Fruit fly (Drosophila melanogaster) whole organism, larva: Measurements from ENCODE around the gene CG31259.

Source experiments
- noc ChIP-seq: fragments of 200-800 bp; sonication (Bioruptor generic); optimal IDR thresholded peaks from 3 replicates; lab custom pipeline; 2019; ENCODE audit warnings: missing biosample characterization, mild to moderate bottlenecking, missing genetic modification characterization, moderate library complexity

CG31259 gene

DNA sequence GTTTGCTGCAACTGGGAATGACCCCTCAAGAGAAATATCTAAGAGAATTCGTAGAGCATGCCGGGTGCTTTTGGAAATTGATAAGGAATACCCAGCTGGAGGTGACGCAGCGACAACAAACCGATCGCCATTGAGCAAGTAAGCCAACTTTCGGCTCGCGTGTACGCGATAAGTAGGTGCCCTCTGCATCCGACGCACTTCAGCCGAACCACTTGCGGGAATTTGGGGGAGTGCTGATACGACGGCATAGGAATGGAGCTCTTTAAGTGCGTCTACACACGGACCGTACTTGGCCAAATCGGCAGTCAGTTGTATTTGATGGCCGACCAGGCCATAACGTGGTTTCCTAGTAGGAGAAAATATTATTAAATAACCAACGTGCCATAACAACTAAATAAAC, at the start of gene CG31259:
Gene CG31259, plus strand, starts transcription at position 277 of the 400 bp plus-strand sequence.
- no peak for TF ChIP-seq noc (tag; lab: Kevin White, UChicago)

DNA sequence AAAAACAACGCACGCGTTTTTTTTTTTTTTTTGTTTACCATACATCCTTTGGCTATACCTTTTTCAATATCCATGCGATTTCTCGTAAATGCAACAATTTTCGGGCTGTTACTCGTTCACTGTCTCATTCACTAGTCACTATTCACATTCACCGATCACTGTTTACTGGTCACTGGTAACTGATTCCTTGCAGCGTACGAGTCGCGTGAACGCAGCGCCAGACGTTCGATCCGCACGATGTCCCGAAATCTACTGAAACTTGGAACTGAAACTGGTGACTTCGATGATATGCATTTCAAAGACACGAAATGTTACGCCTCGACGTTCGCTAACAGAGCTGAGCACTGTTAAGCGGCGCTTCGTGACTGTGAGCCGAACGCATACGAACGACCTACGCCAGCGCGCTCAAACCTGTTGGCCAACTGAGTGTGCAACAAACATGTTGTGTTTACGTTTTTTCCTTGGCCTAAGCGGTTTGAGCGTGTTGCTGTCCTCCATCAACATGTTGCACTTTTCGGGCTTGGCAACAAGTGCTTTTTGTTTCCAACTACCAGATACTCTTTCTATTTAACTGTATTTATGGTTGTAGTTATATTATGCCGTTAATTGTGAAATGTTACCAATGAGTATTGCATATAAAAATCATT, 46.3 kb upstream of the CG31259 start, which contains the start of gene CG45263:
Gene CG45263, minus strand, starts transcription at position 257 of the 647 bp plus-strand sequence.
- no peak for TF ChIP-seq noc (tag; lab: Kevin White, UChicago)

DNA sequence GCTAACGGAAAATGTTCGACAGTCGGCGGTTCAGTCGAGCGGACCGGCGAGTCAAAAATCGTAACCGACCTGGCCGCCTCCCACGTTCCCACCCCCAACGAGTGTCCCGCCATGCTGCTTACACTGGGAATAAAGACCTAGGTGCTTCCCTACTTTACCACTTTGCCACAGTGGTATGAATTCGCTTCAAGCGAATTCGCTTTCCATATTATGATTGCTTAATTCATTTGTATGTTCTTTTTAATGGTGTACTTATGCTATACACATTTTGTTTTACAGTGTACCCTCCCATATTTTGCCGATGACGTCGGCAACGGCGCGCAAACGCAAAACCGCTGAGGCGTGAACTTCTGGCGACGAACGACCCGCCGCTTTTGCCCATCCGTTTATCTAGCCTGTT, 40.9 kb upstream of the CG31259 start:
- no peak for TF ChIP-seq noc (tag; lab: Kevin White, UChicago)

- no peak for TF ChIP-seq noc (tag; lab: Kevin White, UChicago)
Observed at dm6 chr3R:8484573-8484972, 39.2 kb upstream of the CG31259 start.

DNA sequence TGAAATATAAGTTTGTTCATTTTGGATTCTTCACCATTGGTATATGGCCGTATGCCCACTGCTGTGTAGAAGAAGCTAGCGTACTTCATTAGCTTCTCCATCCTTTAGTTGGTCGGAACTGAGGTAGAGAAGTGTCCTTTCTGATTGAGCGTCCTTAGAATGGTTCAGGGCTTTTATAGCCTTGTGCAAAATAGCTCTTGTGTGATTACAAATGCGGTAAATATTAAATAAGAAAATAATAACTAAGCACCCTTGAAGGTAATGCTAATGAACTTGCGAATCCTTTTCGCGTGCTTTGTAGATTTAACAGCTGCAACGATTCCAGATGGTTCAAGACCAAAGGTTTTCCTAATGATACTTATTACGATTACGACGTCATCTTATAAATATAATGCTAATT, 12.5 kb upstream of the CG31259 start, which contains the start of gene Or85b:
Gene Or85b, minus strand, starts transcription at position 101 of the 400 bp plus-strand sequence.
- TF ChIP-seq noc (tag; lab: Kevin White, UChicago), result no peak

DNA sequence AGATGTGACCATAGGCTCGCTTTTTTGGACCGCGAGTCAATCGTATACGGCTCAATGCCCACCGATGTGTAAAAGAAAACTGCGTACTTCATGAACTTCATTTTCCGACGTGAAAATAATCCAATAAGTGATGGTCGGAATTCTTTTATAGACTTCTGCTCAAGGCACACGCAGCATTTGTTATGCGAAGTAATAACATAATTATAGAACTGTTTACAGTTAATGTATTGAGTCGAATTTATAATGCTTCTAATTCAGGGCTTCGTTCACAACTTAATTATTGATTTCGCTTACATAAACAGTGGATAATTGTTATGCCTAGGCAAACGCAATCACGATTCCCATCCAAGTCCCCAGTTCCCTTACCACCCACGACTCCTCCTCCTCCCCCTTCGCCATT, 10.8 kb upstream of the CG31259 start, which contains the start of gene Or85c:
Gene Or85c, minus strand, starts transcription at position 101 of the 400 bp plus-strand sequence.
- no peak for TF ChIP-seq noc (tag; lab: Kevin White, UChicago)

dm6 chr3R:8517752-8518185, 6.0 kb upstream of the CG31259 start, which contains the start of gene CG11737:
TSS of gene CG11737 (plus strand) at chr3R:8517868.
- TF ChIP-seq noc (tag; lab: Kevin White, UChicago), result no peak

DNA sequence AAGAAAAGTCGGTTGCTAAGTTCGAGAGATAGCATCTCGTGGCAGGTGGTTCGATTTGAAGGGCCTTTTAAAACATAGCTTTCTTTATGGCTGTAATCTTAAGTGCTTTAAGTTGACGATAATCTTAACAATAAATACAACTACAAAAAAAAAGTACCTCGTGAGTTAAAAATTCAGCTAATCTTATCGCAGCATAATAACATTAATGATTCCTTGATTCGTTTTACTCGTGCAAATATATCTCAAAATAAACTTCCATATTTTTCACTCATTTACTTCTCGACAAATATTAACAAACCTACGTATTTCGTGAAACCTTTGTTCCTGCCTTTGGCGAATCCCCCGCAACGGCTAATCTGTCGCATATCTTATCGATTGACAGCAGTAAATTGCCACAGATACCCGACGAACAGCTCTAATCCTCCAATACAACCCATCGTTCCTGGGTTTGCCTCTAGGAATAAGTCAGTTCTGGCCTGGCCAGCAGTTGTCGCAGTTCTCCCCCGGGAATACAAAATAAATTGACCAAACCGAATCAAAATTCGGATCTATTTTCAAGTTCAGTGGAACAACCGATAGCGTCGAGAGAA, 5.1 kb upstream of the CG31259 start:
- TF ChIP-seq noc (tag; lab: Kevin White, UChicago), result no peak

DNA sequence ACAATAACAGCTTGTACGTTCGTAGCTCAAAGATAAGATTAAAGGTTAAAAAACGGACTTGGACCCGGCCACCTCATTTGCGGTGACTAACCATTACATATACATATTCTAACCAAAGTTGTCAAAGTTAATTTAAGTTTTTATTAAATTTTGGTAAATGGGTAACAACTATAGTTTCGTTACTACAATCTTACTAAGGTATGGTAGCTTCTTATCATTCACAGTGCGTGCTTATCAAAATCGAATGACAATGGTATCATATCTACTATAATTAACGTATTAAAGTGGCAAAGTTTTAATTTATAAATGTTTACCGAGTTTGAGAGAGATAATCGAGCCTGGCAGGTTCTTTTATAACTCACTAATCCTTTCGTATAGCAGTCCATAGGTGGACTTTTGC, 4.6 kb upstream of the CG31259 start:
- TF ChIP-seq noc (tag; lab: Kevin White, UChicago), result no peak

DNA sequence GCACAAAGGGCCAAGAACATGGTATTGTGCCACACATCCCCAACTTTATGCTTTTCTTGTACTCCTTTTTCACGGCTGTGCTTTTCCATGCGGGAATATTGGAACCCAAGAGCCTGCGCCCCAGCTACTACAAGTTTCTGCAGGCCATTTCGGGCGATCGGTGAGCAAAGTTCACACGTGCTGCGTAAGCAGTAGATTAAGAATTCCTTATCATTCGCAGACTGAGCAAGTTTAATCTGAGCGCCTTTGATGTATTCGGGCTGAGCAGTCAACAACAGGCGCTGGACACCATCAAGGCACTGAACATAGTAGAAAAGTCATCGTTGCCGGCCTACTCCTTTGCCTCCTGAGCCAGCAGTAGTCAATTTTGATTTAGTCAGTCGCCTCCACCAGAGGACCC, 2.9 kb upstream of the CG31259 start:
- no peak for TF ChIP-seq noc (tag; lab: Kevin White, UChicago)

DNA sequence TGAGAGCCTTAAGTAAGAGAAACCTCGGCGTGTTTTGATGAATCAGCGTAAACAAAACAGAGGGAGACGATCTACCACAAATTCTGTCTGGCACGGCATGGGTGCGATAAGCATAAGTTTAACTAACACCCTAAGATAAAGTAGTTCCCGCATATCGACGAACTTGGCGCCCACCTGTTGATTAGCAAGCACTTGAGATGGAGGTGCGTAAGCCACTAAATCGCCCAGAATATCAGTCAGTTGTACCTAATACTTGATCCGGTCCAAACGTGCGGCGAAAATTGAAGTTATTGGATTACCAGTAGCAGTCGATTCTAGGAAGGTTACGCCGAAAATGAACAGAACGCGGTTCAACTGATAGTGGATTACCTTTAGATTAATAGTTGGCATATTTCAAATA, 2.2 kb upstream of the CG31259 start, which contains the start of gene CG31454:
Gene CG31454, plus strand, starts transcription at position 160 of the 400 bp plus-strand sequence.
- no peak for TF ChIP-seq noc (tag; lab: Kevin White, UChicago)

DNA sequence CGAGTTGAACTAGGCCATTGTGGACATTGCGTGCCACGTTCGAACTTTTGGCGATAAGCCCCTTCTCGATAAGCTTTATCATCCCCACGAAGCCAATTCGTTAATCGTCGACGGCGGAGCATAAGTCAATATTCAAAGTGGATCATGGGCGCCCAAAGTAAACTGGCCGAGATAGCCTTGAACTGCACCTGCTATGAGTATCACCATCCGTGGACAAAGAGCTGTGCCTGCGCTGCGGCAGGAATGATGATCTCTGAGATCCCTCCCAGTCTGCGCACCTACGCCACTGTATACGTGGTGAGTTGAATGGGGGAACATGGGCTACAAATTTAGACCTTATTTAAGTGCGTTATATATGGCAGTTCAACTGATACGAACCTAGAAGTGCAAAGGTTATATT, 533 bp downstream of the CG31259 start:
- no peak for TF ChIP-seq noc (tag; lab: Kevin White, UChicago)

DNA sequence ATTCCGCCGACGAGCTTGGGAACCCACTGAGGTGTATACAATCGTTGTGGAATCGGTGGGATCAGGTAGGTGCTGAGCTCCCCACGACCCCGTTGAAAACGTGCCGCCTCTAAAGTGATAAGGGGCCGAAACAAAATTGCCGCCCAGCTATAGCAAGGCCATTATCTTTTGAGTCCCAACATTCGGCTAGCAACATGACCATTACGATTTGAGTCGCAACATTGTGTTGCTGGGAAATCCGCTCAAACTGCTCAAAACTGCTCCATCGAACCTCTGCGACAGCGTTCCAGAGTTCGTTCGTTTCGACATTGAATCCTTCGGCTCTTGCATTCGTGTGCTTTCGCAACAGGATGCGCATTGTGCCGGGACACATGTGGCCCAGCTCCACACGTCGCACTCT, 5.1 kb downstream of the CG31259 start, which contains the start of gene CG11741:
Gene CG11741, minus strand, starts transcription at position 16 of the 400 bp plus-strand sequence.
- no peak for TF ChIP-seq noc (tag; lab: Kevin White, UChicago)

dm6 chr3R:8545915-8546314, 22.2 kb downstream of the CG31259 start:
- no peak for TF ChIP-seq noc (tag; lab: Kevin White, UChicago)

DNA sequence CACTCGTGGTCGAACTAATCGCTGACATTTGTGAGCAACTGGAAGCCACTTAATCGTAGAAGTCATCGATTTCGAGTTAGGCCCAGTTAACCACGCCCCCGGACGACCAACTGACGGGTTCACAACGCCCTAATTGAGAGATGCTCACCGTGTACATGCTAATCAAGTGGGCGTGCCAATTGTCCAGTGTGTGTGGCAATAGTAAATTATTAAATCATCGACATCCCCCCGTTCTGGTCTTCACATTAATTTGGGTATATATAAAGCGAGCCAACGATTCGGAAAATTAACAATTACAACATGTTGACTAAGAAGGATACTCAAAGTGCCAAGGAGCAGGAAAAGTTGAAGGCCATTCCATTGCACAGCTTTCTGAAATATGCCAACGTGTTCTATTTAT, 28.6 kb downstream of the CG31259 start, which contains the start of gene Or85d:
Gene Or85d, plus strand, starts transcription at position 301 of the 400 bp plus-strand sequence.
- TF ChIP-seq noc (tag; lab: Kevin White, UChicago), result no peak

DNA sequence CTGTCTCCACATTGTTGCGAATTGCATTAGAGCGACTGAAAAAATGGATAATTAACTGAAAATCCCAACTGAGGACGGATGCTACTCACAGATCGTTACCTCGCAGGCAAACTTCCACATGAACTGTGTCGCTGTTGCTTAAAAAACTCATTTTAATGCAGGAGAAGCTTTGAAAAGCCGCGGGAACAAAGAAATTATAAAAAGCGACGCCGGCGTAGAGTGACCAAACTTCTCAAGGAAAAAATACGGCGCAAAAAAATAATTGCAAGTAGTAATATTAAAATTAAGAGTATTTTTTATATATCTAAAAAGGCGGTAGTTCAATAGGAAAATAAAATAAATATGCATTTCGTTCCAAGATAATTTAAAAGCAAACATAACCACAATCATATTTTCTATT, 37.8 kb downstream of the CG31259 start, which contains the start of gene pch2:
Gene pch2, minus strand, starts transcription at position 243 of the 400 bp plus-strand sequence.
- no peak for TF ChIP-seq noc (tag; lab: Kevin White, UChicago)
